Worm (Caenorhabditis elegans) whole organism, young adult: ENCODE results near the gene F58E1.13.

Experiments
- F10E7.11 ChIP-seq: sonication (generic microtip); optimal IDR thresholded peaks from 2 replicates; lab custom pipeline; 2017; ENCODE audit warnings: mild to moderate bottlenecking, missing genetic modification characterization, moderate library complexity, missing compliant biosample characterization
- F49E8.2 ChIP-seq: sonication (generic microtip); optimal IDR thresholded peaks from 3 replicates; lab custom pipeline; 2017; ENCODE audit warnings: missing genetic modification characterization, mild to moderate bottlenecking, missing compliant biosample characterization, antibody characterized with exemption, moderate library complexity; ENCODE audit not compliant: insufficient read depth
- T26A5.8 ChIP-seq: sonication (generic microtip); optimal IDR thresholded peaks from 2 replicates; lab custom pipeline; 2016; ENCODE audit warnings: missing genetic modification characterization, missing compliant biosample characterization
- attf-5 ChIP-seq: fragments of 200-800 bp; sonication (Bioruptor generic); optimal IDR thresholded peaks from 2 replicates; lab custom pipeline; 2018; ENCODE audit warnings: mild to moderate bottlenecking, missing genetic modification characterization, missing compliant biosample characterization
- dpl-1 ChIP-seq: fragments of 150-350 bp; optimal IDR thresholded peaks from 2 replicates; lab custom pipeline; 2014; ENCODE audit warnings: missing biosample characterization, missing genetic modification reagents, missing genetic modification characterization
- madf-6 ChIP-seq: fragments of 200-800 bp; sonication (Bioruptor generic); IDR thresholded peaks from 2 replicates; pipeline ENCODE4 v1.3.6; 2022; ENCODE audit warnings: missing genetic modification reagents, missing genetic modification characterization, missing compliant biosample characterization
- ztf-6 ChIP-seq: fragments of 200-800 bp; sonication (Bioruptor generic); IDR thresholded peaks from 2 replicates; pipeline ENCODE4 v1.3.6; 2022; ENCODE audit warnings: missing genetic modification reagents, missing genetic modification characterization, missing compliant biosample characterization

ce11 chrII:1670985-1671384 lies 24.7 kb downstream of the F58E1.13 start:
- TF ChIP-seq dpl-1 (GFP tag; lab: Kevin White, UChicago) (no peak), attf-5 (GFP tag; lab: Kevin White, UChicago) (no peak), ztf-6 (no peak), F10E7.11 (tag; lab: Kevin White, UChicago) (no peak), T26A5.8 (tag; lab: Kevin White, UChicago) (no peak), madf-6 (GFP tag; lab: Robert Waterston, UW) (no peak), F49E8.2 (tag; lab: Kevin White, UChicago) (no peak)
